Worm (Caenorhabditis elegans) whole organism, L4/young adult: Measurements from ENCODE around the gene nhl-1.

ENCODE experiments used
- W03F9.2 ChIP-seq: fragments of 150-350 bp; optimal IDR thresholded peaks from 2 replicates; lab custom pipeline; 2014; ENCODE audit warnings: missing biosample characterization, missing genetic modification characterization
- him-1 ChIP-seq: sonication (generic microtip); optimal IDR thresholded peaks from 2 replicates; lab custom pipeline; 2016; ENCODE audit warnings: missing genotype, missing genetic modification reagents, missing genetic modification characterization, missing compliant biosample characterization

DNA sequence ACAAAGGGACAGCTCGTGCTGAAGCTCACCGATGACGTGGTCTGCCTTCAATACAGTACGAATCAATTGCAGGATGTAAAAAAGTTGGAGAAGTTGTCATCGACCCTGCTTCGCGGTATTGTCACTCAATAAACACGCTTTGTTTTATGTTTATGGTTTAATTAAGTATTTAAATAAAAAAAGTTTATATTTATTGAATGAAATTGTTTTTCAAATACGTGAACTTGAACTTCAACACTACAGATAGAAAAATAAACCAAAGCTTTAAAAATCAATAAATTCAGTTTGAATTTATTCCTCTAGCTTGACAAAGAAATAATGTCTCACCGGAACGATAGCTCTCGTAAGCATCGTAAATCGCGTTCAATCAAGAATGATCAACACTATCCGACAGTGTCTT, 7.9 kb downstream of the nhl-1 start, which contains the start of gene ZK512.8:
- TF ChIP-seq W03F9.2 (tag; lab: Kevin White, UChicago) = no peak
- no peak for TF ChIP-seq him-1 (tag; lab: Kevin White, UChicago)
